Worm (Caenorhabditis elegans) whole organism, L4 larva: Measurements from ENCODE around the gene mboa-3.

ENCODE experiments used
- F37D6.2 ChIP-seq: sonication (generic microtip); optimal IDR thresholded peaks from 2 replicates; lab custom pipeline; 2016; ENCODE audit warnings: mild to moderate bottlenecking, missing genetic modification characterization, missing compliant biosample characterization
- fkh-10 ChIP-seq: fragments of 150-350 bp; optimal IDR thresholded peaks from 2 replicates; lab custom pipeline; 2014; ENCODE audit warnings: missing biosample characterization, missing genetic modification reagents, missing genetic modification characterization
- jun-1 ChIP-seq: fragments of 150-350 bp; optimal IDR thresholded peaks from 2 replicates; lab custom pipeline; 2014; ENCODE audit warnings: missing biosample characterization, missing genetic modification reagents, missing genetic modification characterization
- spr-1 ChIP-seq: sonication (generic microtip); optimal IDR thresholded peaks from 2 replicates; lab custom pipeline; 2016; ENCODE audit warnings: mild to moderate bottlenecking, missing genetic modification characterization, missing compliant biosample characterization
- zfp-2 ChIP-seq: sonication (generic microtip); optimal IDR thresholded peaks from 2 replicates; lab custom pipeline; 2016; ENCODE audit warnings: mild to moderate bottlenecking, missing genetic modification characterization, missing compliant biosample characterization

DNA sequence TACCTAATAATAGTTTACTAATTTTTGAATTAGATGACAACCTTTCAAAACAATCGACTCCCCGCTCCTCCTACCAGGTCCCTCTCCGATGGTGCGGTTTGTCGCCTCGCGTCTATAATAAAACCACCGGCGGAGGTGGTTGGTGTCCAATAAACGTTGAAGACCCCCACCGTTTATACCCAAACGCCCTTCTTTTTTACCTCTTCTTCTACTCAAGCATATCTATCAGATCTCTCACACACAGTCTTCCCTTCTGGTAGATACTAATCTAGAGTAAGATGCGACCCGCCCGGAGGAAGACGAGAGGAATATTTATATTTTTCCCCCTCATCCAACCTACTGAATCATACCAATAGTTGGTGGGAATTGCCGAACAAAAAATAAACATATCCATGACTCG lies 43.7 kb downstream of the mboa-3 start:
- TF ChIP-seq spr-1 (tag; lab: Kevin White, UChicago) (no peak), jun-1 (tag; lab: Kevin White, UChicago) (no peak), zfp-2 (tag; lab: Kevin White, UChicago) (no peak), F37D6.2 (tag; lab: Kevin White, UChicago) (no peak), fkh-10 (GFP tag; lab: Kevin White, UChicago) (no peak)
